Fruit fly (Drosophila melanogaster) whole organism, wandering third instar larva: Measurements from ENCODE around the gene MICU3.

ENCODE experiments used
- Abd-B ChIP-seq: fragments of >200 bp; optimal IDR thresholded peaks from 2 replicates; lab custom pipeline; 2017; ENCODE audit warnings: missing biosample characterization, missing genetic modification characterization
- CG32264 ChIP-seq: fragments of 200-800 bp; sonication (Bioruptor generic); optimal IDR thresholded peaks from 2 replicates; lab custom pipeline; 2016; ENCODE audit warnings: missing biosample characterization, missing genetic modification characterization
- CG9705 ChIP-seq: fragments of 200-800 bp; sonication (Bioruptor generic); optimal IDR thresholded peaks from 2 replicates; lab custom pipeline; 2018; ENCODE audit warnings: missing biosample characterization, mild to moderate bottlenecking, missing genetic modification characterization
- CrebA ChIP-seq: fragments of 200-800 bp; sonication (Bioruptor generic); optimal IDR thresholded peaks from 2 replicates; lab custom pipeline; 2016; ENCODE audit warnings: missing biosample characterization, mild to moderate bottlenecking, missing genetic modification characterization, borderline replicate concordance
- Dfd ChIP-seq: fragments of >200 bp; optimal IDR thresholded peaks from 2 replicates; lab custom pipeline; 2017; ENCODE audit warnings: missing biosample characterization, missing genetic modification characterization
- HLH106 ChIP-seq: fragments of 200-800 bp; optimal IDR thresholded peaks from 3 replicates; lab custom pipeline; 2019; ENCODE audit warnings: missing biosample characterization, mild to moderate bottlenecking, missing genetic modification characterization, moderate library complexity
- Hnf4 ChIP-seq: fragments of 200-800 bp; sonication (Bioruptor generic); optimal IDR thresholded peaks from 2 replicates; lab custom pipeline; 2016; ENCODE audit warnings: missing biosample characterization, mild to moderate bottlenecking, missing genetic modification characterization
- Hr78 ChIP-seq: fragments of >200 bp; optimal IDR thresholded peaks from 2 replicates; lab custom pipeline; 2017; ENCODE audit warnings: missing biosample characterization, missing genetic modification characterization
- Hr83 ChIP-seq: fragments of 200-300 bp; sonication (Bioruptor generic); optimal IDR thresholded peaks from 2 replicates; lab custom pipeline; 2016; ENCODE audit warnings: missing biosample characterization, mild to moderate bottlenecking, missing genetic modification characterization, moderate library complexity; ENCODE audit not compliant: poor library complexity, severe bottlenecking
- Jra ChIP-seq: sonication (Bioruptor generic); optimal IDR thresholded peaks from 2 replicates; lab custom pipeline; 2016; ENCODE audit warnings: missing biosample characterization, missing genetic modification characterization
- Mio ChIP-seq: sonication (Bioruptor generic); optimal IDR thresholded peaks from 2 replicates; lab custom pipeline; 2016; ENCODE audit warnings: missing biosample characterization, missing genetic modification characterization
- OdsH ChIP-seq: fragments of 200-800 bp; sonication (Bioruptor generic); optimal IDR thresholded peaks from 2 replicates; lab custom pipeline; 2016; ENCODE audit warnings: missing biosample characterization, mild to moderate bottlenecking, missing genetic modification characterization
- Rel ChIP-seq, 2 experiments: fragments of 200-800 bp; sonication (Bioruptor generic) in 1 of 2; optimal IDR thresholded peaks; 2 replicates in 1 of 2; 3 replicates in 1 of 2; lab custom pipeline; 2016 to 2019; ENCODE audit warnings: mild to moderate bottlenecking in 2 of 2, missing biosample characterization in 2 of 2, missing genetic modification characterization in 2 of 2, moderate library complexity in 1 of 2
- Vsx2 ChIP-seq: fragments of 200-300, 225-300 bp; sonication (Bioruptor generic); optimal IDR thresholded peaks from 2 replicates; lab custom pipeline; 2018; ENCODE audit warnings: missing biosample characterization, missing genetic modification characterization; ENCODE audit not compliant: partially characterized antibody
- br ChIP-seq: fragments of 200-800 bp; sonication (Bioruptor generic); optimal IDR thresholded peaks from 2 replicates; lab custom pipeline; 2016; ENCODE audit warnings: missing biosample characterization, missing genetic modification characterization
- brk ChIP-seq: fragments of 200-800 bp; sonication (Bioruptor generic); optimal IDR thresholded peaks from 2 replicates; lab custom pipeline; 2016; ENCODE audit warnings: missing biosample characterization, mild to moderate bottlenecking, missing genetic modification characterization
- dl ChIP-seq, 2 experiments: fragments of 175-275, 200-275 bp in 1 of 2; fragments of 200-275 bp in 1 of 2; sonication (Bioruptor generic); optimal IDR thresholded peaks; lab custom pipeline; 2018; ENCODE audit warnings: mild to moderate bottlenecking in 2 of 2, missing biosample characterization in 2 of 2, missing genetic modification characterization in 2 of 2, moderate library complexity in 2 of 2; ENCODE audit not compliant: partially characterized antibody in 2 of 2, insufficient read depth in 1 of 2
- dmrt93B ChIP-seq: fragments of 200-800 bp; sonication (Bioruptor generic); optimal IDR thresholded peaks from 2 replicates; lab custom pipeline; 2018; ENCODE audit warnings: missing biosample characterization, mild to moderate bottlenecking, missing genetic modification characterization
- dsf ChIP-seq: sonication (Bioruptor generic); optimal IDR thresholded peaks from 2 replicates; lab custom pipeline; 2016; ENCODE audit warnings: missing biosample characterization, missing genetic modification characterization, borderline replicate concordance
- ey ChIP-seq: fragments of 200-800 bp; sonication (Bioruptor generic); optimal IDR thresholded peaks from 2 replicates; lab custom pipeline; 2016; ENCODE audit warnings: missing biosample characterization, missing genetic modification characterization
- foxo ChIP-seq, 2 experiments: fragments of 200-800 bp; sonication (Bioruptor generic); optimal IDR thresholded peaks; 2 replicates in 1 of 2; 3 replicates in 1 of 2; lab custom pipeline; 2016 to 2017; ENCODE audit warnings: missing biosample characterization in 2 of 2, missing genetic modification characterization in 2 of 2
- fru ChIP-seq: fragments of 200-800 bp; sonication (Bioruptor generic); optimal IDR thresholded peaks from 3 replicates; lab custom pipeline; 2016; ENCODE audit warnings: missing biosample characterization, mild to moderate bottlenecking, missing genetic modification characterization
- h ChIP-seq: fragments of 200-800 bp; sonication (Bioruptor generic); optimal IDR thresholded peaks from 3 replicates; lab custom pipeline; 2016; ENCODE audit warnings: missing biosample characterization, mild to moderate bottlenecking, missing genetic modification characterization
- pan ChIP-seq: fragments of >200 bp; optimal IDR thresholded peaks from 2 replicates; lab custom pipeline; 2017
- psq ChIP-seq: fragments of 200-800 bp; sonication (Bioruptor generic); optimal IDR thresholded peaks from 3 replicates; lab custom pipeline; 2017; ENCODE audit warnings: missing biosample characterization, mild to moderate bottlenecking, missing genetic modification characterization, moderate library complexity
- rgr ChIP-seq: fragments of 200-800 bp; sonication (Bioruptor generic); optimal IDR thresholded peaks from 3 replicates; lab custom pipeline; 2016; ENCODE audit warnings: missing biosample characterization, mild to moderate bottlenecking, missing genetic modification characterization
- sage ChIP-seq: fragments of 200-800 bp; sonication (Bioruptor generic); optimal IDR thresholded peaks from 2 replicates; lab custom pipeline; 2016; ENCODE audit warnings: missing biosample characterization, mild to moderate bottlenecking, missing genetic modification characterization
- sv ChIP-seq: fragments of 200-800 bp; sonication (Bioruptor generic); optimal IDR thresholded peaks from 3 replicates; lab custom pipeline; 2016; ENCODE audit warnings: missing biosample characterization, missing genetic modification characterization
- tai ChIP-seq: sonication (Bioruptor generic); optimal IDR thresholded peaks from 2 replicates; lab custom pipeline; 2016; ENCODE audit warnings: missing biosample characterization, missing genetic modification characterization
- usp ChIP-seq: fragments of >200 bp; optimal IDR thresholded peaks from 2 replicates; lab custom pipeline; 2017; ENCODE audit warnings: missing biosample characterization, missing genetic modification characterization
- woc ChIP-seq: sonication (Bioruptor generic); optimal IDR thresholded peaks from 2 replicates; lab custom pipeline; 2016; ENCODE audit warnings: missing biosample characterization, mild to moderate bottlenecking, missing genetic modification characterization

MICU3 gene

dm6 chr3R:19802508-19802907 lies 44.6 kb upstream of the MICU3 start:
- no peak for TF ChIP-seq br (GFP tag; lab: Kevin White, UChicago)
- peak; percentile 12 for TF ChIP-seq CrebA (GFP tag; lab: Kevin White, UChicago)

dm6 chr3R:19803539-19803938 lies 43.6 kb upstream of the MICU3 start:
- TF ChIP-seq pan (no peak), Hr78 (GFP tag; lab: Kevin White, UChicago) (no peak), fru (GFP tag; lab: Kevin White, UChicago) (no peak)

dm6 chr3R:19804905-19805304 lies 42.2 kb upstream of the MICU3 start:
- no peak for TF ChIP-seq usp (GFP tag; lab: Kevin White, UChicago)
- TF ChIP-seq br (GFP tag; lab: Kevin White, UChicago), result no peak
- TF ChIP-seq CG9705 (GFP tag; lab: Kevin White, UChicago), result no peak
- no peak for TF ChIP-seq Abd-B (GFP tag; lab: Kevin White, UChicago)
- TF ChIP-seq dsf (GFP tag; lab: Kevin White, UChicago), result no peak
- TF ChIP-seq Hr83 (GFP tag; lab: Kevin White, UChicago), result no peak
- no peak for TF ChIP-seq Vsx2 (GFP tag; lab: Kevin White, UChicago)
- TF ChIP-seq HLH106 (tag; lab: Kevin White, UChicago), result no peak
- TF ChIP-seq sv (GFP tag; lab: Kevin White, UChicago), result no peak
- no peak for TF ChIP-seq Rel (GFP tag; optimal IDR thresholded peaks at IDR 0.05; lab: Kevin White, UChicago)
- TF ChIP-seq Rel (tag; optimal IDR thresholded peaks at IDR 0.05; lab: Kevin White, UChicago), result no peak
- TF ChIP-seq sage (GFP tag; lab: Kevin White, UChicago), result no peak
- no peak for TF ChIP-seq h (GFP tag; lab: Kevin White, UChicago)
- no peak for TF ChIP-seq Hr78 (GFP tag; lab: Kevin White, UChicago)
- TF ChIP-seq CrebA (GFP tag; lab: Kevin White, UChicago), result no peak
- TF ChIP-seq dl (GFP tag; optimal IDR thresholded peaks at IDR 0.05; lab: Kevin White, UChicago; ENCODE audit: insufficient read depth in 1 of 2, partially characterized antibody in 2 of 2), result no peak
- TF ChIP-seq tai (GFP tag; lab: Kevin White, UChicago), result no peak
- no peak for TF ChIP-seq Jra (GFP tag; lab: Kevin White, UChicago)
- TF ChIP-seq OdsH, result no peak
- no peak for TF ChIP-seq psq (GFP tag; lab: Kevin White, UChicago)
- TF ChIP-seq rgr (GFP tag; lab: Kevin White, UChicago), result no peak

dm6 chr3R:19807148-19807547 lies 40.0 kb upstream of the MICU3 start:
- TF ChIP-seq Dfd (GFP tag; lab: Kevin White, UChicago) (no peak), dl (GFP tag; optimal IDR thresholded peaks at IDR 0.05; lab: Kevin White, UChicago; ENCODE audit: insufficient read depth in 1 of 2, partially characterized antibody in 2 of 2) (no peak), CG32264 (GFP tag; lab: Kevin White, UChicago) (no peak), Mio (GFP tag; lab: Kevin White, UChicago) (no peak), h (GFP tag; lab: Kevin White, UChicago) (no peak), dsf (GFP tag; lab: Kevin White, UChicago) (no peak), ey (GFP tag; lab: Kevin White, UChicago) (no peak), Hnf4 (no peak), sv (GFP tag; lab: Kevin White, UChicago) (no peak), brk (GFP tag; lab: Kevin White, UChicago) (no peak), tai (GFP tag; lab: Kevin White, UChicago) (no peak), Hr83 (GFP tag; lab: Kevin White, UChicago) (no peak), woc (no peak), Vsx2 (GFP tag; lab: Kevin White, UChicago) (no peak), Hr78 (GFP tag; lab: Kevin White, UChicago) (no peak), dmrt93B (no peak), foxo (GFP tag; optimal IDR thresholded peaks at IDR 0.05; lab: Kevin White, UChicago) (no peak)
